Worm (Caenorhabditis elegans) whole organism, L2 larva: ENCODE data around the gene srpa-72.
"Not testable (repeated sequence)": the region's sequence is repeated elsewhere in the genome, so short reads cannot be mapped to it uniquely, and the experiment has no call there.

Experiments
- R02D3.7 ChIP-seq: fragments of 150-350 bp; optimal IDR thresholded peaks from 2 replicates; lab custom pipeline; 2014; ENCODE audit warnings: missing biosample characterization, missing genetic modification characterization
- aly-2 ChIP-seq: fragments of 150-350 bp; optimal IDR thresholded peaks from 2 replicates; lab custom pipeline; 2014; ENCODE audit warnings: missing biosample characterization, missing genetic modification characterization
- ceh-82 ChIP-seq: fragments of 150-350 bp; optimal IDR thresholded peaks from 2 replicates; lab custom pipeline; 2014; ENCODE audit warnings: missing biosample characterization, missing genetic modification characterization
- dmd-4 ChIP-seq: sonication (generic microtip); optimal IDR thresholded peaks from 2 replicates; lab custom pipeline; 2017; ENCODE audit warnings: missing biosample characterization, missing genetic modification characterization
- lin-11 ChIP-seq: fragments of 150-350 bp; sonication (generic microtip); optimal IDR thresholded peaks from 2 replicates; lab custom pipeline; 2014; ENCODE audit warnings: missing biosample characterization, missing genetic modification characterization, inconsistent platforms, mixed read lengths
- nhr-237 ChIP-seq: fragments of 150-350 bp; optimal IDR thresholded peaks from 2 replicates; lab custom pipeline; 2014; ENCODE audit warnings: missing biosample characterization, missing genetic modification characterization

DNA sequence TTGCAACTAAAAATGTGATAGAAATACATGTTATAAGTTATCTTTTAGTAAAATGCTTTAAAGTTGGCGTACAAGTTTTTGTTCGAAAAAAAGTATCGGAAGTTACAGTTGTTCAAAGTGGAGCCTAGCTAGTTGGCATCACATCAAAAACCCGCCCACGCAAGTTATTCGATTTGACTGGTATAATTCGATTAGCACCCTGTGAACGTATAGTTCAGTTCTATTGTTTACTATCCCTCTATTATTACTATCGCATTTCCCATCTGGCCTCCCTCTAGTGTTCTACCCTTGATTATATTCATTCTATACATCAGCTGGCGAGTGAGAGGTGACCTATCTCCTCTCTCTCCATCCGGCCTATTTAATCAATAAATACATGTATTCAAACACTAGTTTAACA, 51.7 kb downstream of the srpa-72 start, which contains the start of gene Y110A2AL.4:
- not testable (repeated sequence) for TF ChIP-seq R02D3.7, nhr-237, dmd-4, aly-2, lin-11, ceh-82 (tag; lab: Kevin White, UChicago)
